Worm (Caenorhabditis elegans) whole organism, mixed stage, embryonic: ENCODE measurements around the gene R07E5.11.
A peak's percentile ranks its signal among the peaks of the same experiment; 100 is the strongest.

Source experiments
- M03D4.4 ChIP-seq: sonication (generic microtip); optimal IDR thresholded peaks from 2 replicates; lab custom pipeline; 2017; ENCODE audit warnings: mild to moderate bottlenecking, missing genetic modification characterization, missing compliant biosample characterization
- bed-3 ChIP-seq: fragments of 200-800 bp; sonication (Bioruptor generic); optimal IDR thresholded peaks from 3 replicates; lab custom pipeline; 2018; ENCODE audit warnings: mild to moderate bottlenecking, missing genetic modification characterization, moderate library complexity, missing compliant biosample characterization
- ceh-43 ChIP-seq: fragments of 200-800 bp; sonication (Bioruptor generic); optimal IDR thresholded peaks from 2 replicates; lab custom pipeline; 2018; ENCODE audit warnings: mild to moderate bottlenecking, missing genetic modification characterization, moderate library complexity, missing compliant biosample characterization
- ceh-83 ChIP-seq: fragments of 200-800 bp; sonication (Bioruptor generic); optimal IDR thresholded peaks from 2 replicates; lab custom pipeline; 2018; ENCODE audit warnings: mild to moderate bottlenecking, missing genetic modification characterization, missing compliant biosample characterization
- ces-1 ChIP-seq: fragments of 150-350 bp; optimal IDR thresholded peaks from 2 replicates; lab custom pipeline; 2014; ENCODE audit warnings: missing biosample characterization, missing genetic modification reagents, missing genetic modification characterization
- cnd-1 ChIP-seq: fragments of 200-800 bp; sonication (Bioruptor generic); optimal IDR thresholded peaks from 2 replicates; lab custom pipeline; 2018; ENCODE audit warnings: mild to moderate bottlenecking, missing genetic modification characterization, missing compliant biosample characterization
- drap-1 ChIP-seq: fragments of 200-800 bp; sonication (Bioruptor generic); optimal IDR thresholded peaks from 3 replicates; lab custom pipeline; 2018; ENCODE audit warnings: mild to moderate bottlenecking, missing genetic modification characterization, missing compliant biosample characterization
- flh-1 ChIP-seq: fragments of 200-800 bp; sonication (Bioruptor generic); optimal IDR thresholded peaks from 2 replicates; lab custom pipeline; 2018; ENCODE audit warnings: mild to moderate bottlenecking, missing genetic modification characterization, moderate library complexity, missing compliant biosample characterization
- ham-2 ChIP-seq: fragments of 200-800 bp; sonication (Bioruptor generic); optimal IDR thresholded peaks from 2 replicates; lab custom pipeline; 2018; ENCODE audit warnings: mild to moderate bottlenecking, missing genetic modification characterization, missing compliant biosample characterization
- lin-32 ChIP-seq: fragments of 200-800 bp; sonication (Bioruptor generic); optimal IDR thresholded peaks from 2 replicates; lab custom pipeline; 2018; ENCODE audit warnings: mild to moderate bottlenecking, missing genetic modification characterization, missing compliant biosample characterization
- lsy-2 ChIP-seq: fragments of 150-350 bp; optimal IDR thresholded peaks from 2 replicates; lab custom pipeline; 2014; ENCODE audit warnings: missing biosample characterization, missing genetic modification characterization
- mab-5 ChIP-seq: fragments of 150-350 bp; optimal IDR thresholded peaks from 2 replicates; lab custom pipeline; 2014; ENCODE audit warnings: missing biosample characterization, missing genetic modification characterization
- mls-2 ChIP-seq: sonication (generic microtip); optimal IDR thresholded peaks from 2 replicates; lab custom pipeline; 2016; ENCODE audit warnings: mild to moderate bottlenecking, missing genetic modification characterization, moderate library complexity, missing compliant biosample characterization
- nhr-2 ChIP-seq: fragments of 150-350 bp; optimal IDR thresholded peaks from 2 replicates; lab custom pipeline; 2014; ENCODE audit warnings: missing biosample characterization, missing genetic modification characterization
- pha-4 ChIP-seq: fragments of 150-350 bp; optimal IDR thresholded peaks from 2 replicates; lab custom pipeline; 2018; ENCODE audit warnings: missing biosample characterization, missing genetic modification reagents, missing genetic modification characterization
- sem-2 ChIP-seq: fragments of 200-800 bp; sonication (Bioruptor generic); optimal IDR thresholded peaks from 2 replicates; lab custom pipeline; 2018; ENCODE audit warnings: mild to moderate bottlenecking, missing genetic modification characterization, missing compliant biosample characterization
- sptf-1 ChIP-seq: sonication (generic microtip); optimal IDR thresholded peaks from 2 replicates; lab custom pipeline; 2017; ENCODE audit warnings: mild to moderate bottlenecking, missing genetic modification characterization, moderate library complexity, missing compliant biosample characterization
- unc-120 ChIP-seq: sonication (generic microtip); optimal IDR thresholded peaks from 2 replicates; lab custom pipeline; 2017; ENCODE audit warnings: missing genetic modification characterization, missing compliant biosample characterization; ENCODE audit not compliant: poor library complexity, severe bottlenecking
- ztf-11 ChIP-seq: fragments of 150-350 bp; optimal IDR thresholded peaks from 2 replicates; lab custom pipeline; 2014; ENCODE audit warnings: missing biosample characterization, missing genetic modification characterization

The R07E5.11 gene

DNA sequence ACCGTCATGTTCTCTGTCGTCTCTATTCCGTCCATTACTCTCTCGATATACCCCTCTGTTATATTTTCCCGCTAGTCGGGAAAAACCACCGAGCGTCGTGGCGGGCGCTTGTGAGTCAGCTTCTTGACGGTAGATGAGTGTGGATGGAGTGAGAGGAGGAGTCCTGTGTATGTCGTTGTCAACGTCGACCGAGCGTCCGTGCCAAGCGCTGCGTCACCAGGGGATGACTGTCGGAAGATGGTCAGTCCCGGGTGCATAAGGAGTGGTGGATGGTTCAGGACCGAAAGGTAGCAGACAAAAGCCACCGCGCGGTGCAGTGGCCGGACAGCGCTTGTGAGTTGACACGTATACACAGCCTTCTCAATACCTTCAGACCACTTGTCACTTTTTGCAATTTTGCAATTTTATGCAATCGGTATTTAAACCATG, 45.6 kb downstream of the R07E5.11 start:
- TF ChIP-seq mls-2 (tag; lab: Kevin White, UChicago) (peak; percentile 88), ham-2 (GFP tag; lab: Kevin White, UChicago) (peak; percentile 79), flh-1 (GFP tag; lab: Kevin White, UChicago) (peak; percentile 36), drap-1 (GFP tag; lab: Kevin White, UChicago) (peak; percentile 68), M03D4.4 (tag; lab: Kevin White, UChicago) (peak; percentile 68), ceh-83 (GFP tag; lab: Kevin White, UChicago) (peak; percentile 78), unc-120 (tag; lab: Kevin White, UChicago) (peak; percentile 73), lsy-2 (tag; lab: Kevin White, UChicago) (peak; percentile 7), sptf-1 (tag; lab: Kevin White, UChicago) (peak; percentile 80), sem-2 (peak; percentile 50), cnd-1 (tag; lab: Kevin White, UChicago) (peak; percentile 73), ceh-43 (GFP tag; lab: Kevin White, UChicago) (peak; percentile 53), bed-3 (GFP tag; lab: Kevin White, UChicago) (peak; percentile 43), lin-32 (GFP tag; lab: Kevin White, UChicago) (peak; percentile 32)

DNA sequence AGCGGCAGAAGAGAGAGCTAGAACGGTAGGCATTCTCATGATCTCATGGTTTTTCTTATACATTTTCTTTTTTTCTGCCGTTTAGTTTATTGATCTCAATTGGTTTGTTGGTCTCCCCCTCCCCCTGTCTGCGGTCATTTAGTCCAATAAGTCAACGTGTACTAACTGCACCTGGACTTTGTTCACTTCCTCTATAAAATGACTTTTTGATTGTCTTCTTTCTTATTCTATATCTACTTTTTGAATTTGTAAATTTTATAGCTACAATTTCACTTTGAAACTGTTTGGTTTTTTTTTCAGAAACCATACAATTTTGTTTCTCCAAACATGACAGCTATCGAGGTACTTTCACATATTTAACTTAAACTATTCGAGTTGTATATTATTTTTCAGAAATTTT, 47.4 kb downstream of the R07E5.11 start, which contains the start of gene ckb-2:
ckb-2 (plus strand) TSS at position 301 of the 400 bp plus-strand sequence.
- TF ChIP-seq ceh-83 (GFP tag; lab: Kevin White, UChicago), result no peak
- TF ChIP-seq sem-2, result no peak
- no peak for TF ChIP-seq nhr-2 (tag; lab: Kevin White, UChicago)
- no peak for TF ChIP-seq mab-5
- no peak for TF ChIP-seq pha-4 (tag; lab: Kevin White, UChicago)
- TF ChIP-seq M03D4.4 (tag; lab: Kevin White, UChicago), result no peak
- no peak for TF ChIP-seq drap-1 (GFP tag; lab: Kevin White, UChicago)

- TF ChIP-seq ztf-11 (tag; lab: Kevin White, UChicago), result no peak
- TF ChIP-seq pha-4 (tag; lab: Kevin White, UChicago), result no peak
- no peak for TF ChIP-seq cnd-1 (tag; lab: Kevin White, UChicago)
- TF ChIP-seq ceh-83 (GFP tag; lab: Kevin White, UChicago), result no peak
- no peak for TF ChIP-seq ces-1 (GFP tag; lab: Kevin White, UChicago)
Observed at ce11 chrIII:4364974-4365373, 50.1 kb downstream of the R07E5.11 start, which contains the start of gene ckb-1. ckb-1 (plus strand) TSS chrIII:4365274.
